Worm (Caenorhabditis elegans): Measurements from ENCODE around the gene nhr-126.

Gene nhr-126

ce11 chrV:2228781-2229180 lies at the start of gene nhr-126:
TSS of gene nhr-126 (plus strand) at chrV:2229081.
- TF ChIP-seq ceh-43 (GFP tag; optimal IDR thresholded peaks at IDR 0.05): no peak
- no peak for TF ChIP-seq blmp-1 (tag; optimal IDR thresholded peaks at IDR 0.05)
- no peak for TF ChIP-seq zip-8 (tag; optimal IDR thresholded peaks at IDR 0.05)
- TF ChIP-seq cnd-1 (tag; optimal IDR thresholded peaks at IDR 0.05): no peak
- no peak for TF ChIP-seq M03D4.4 (tag; optimal IDR thresholded peaks at IDR 0.05)
- no peak for TF ChIP-seq sem-2 (GFP tag; optimal IDR thresholded peaks at IDR 0.05)
- TF ChIP-seq nhr-12 (tag; optimal IDR thresholded peaks at IDR 0.05): no peak
- no peak for TF ChIP-seq ces-1 (GFP tag; optimal IDR thresholded peaks at IDR 0.05)
- no peak for TF ChIP-seq sptf-1 (tag; optimal IDR thresholded peaks at IDR 0.05)
- TF ChIP-seq ham-2 (GFP tag; optimal IDR thresholded peaks at IDR 0.05): no peak
- TF ChIP-seq hlh-1 (tag; optimal IDR thresholded peaks at IDR 0.05): no peak
- TF ChIP-seq elt-1 (tag; optimal IDR thresholded peaks at IDR 0.05; ENCODE audit: borderline replicate concordance, insufficient read depth): no peak
- TF ChIP-seq ceh-39 (tag; optimal IDR thresholded peaks at IDR 0.05): no peak
- no peak for TF ChIP-seq unc-62 (GFP tag; optimal IDR thresholded peaks at IDR 0.05)
- no peak for TF ChIP-seq drap-1 (GFP tag; optimal IDR thresholded peaks at IDR 0.05)
- TF ChIP-seq lin-13 (tag; optimal IDR thresholded peaks at IDR 0.05): no peak
- TF ChIP-seq ceh-83 (GFP tag; optimal IDR thresholded peaks at IDR 0.05): no peak
- no peak for TF ChIP-seq pha-4 (tag; optimal IDR thresholded peaks at IDR 0.05)
- TF ChIP-seq lin-32 (GFP tag; optimal IDR thresholded peaks at IDR 0.05): no peak

ce11 chrV:2179214-2179613 lies 49.7 kb upstream of the nhr-126 start, which contains the start of gene cyp-33C1:
TSS of gene cyp-33C1 (plus strand) at chrV:2179514.
- TF ChIP-seq lsy-2 (tag; optimal IDR thresholded peaks at IDR 0.05) (no peak), ces-1 (GFP tag; optimal IDR thresholded peaks at IDR 0.05) (no peak), lin-13 (tag; optimal IDR thresholded peaks at IDR 0.05) (no peak), lin-32 (GFP tag; optimal IDR thresholded peaks at IDR 0.05) (no peak)

- TF ChIP-seq unc-39 (tag; optimal IDR thresholded peaks at IDR 0.05) (no peak), ceh-43 (GFP tag; optimal IDR thresholded peaks at IDR 0.05) (no peak), ceh-39 (tag; optimal IDR thresholded peaks at IDR 0.05) (no peak), mls-2 (tag; optimal IDR thresholded peaks at IDR 0.05) (no peak), nhr-237 (tag; optimal IDR thresholded peaks at IDR 0.05) (no peak)
These were observed 47.1 kb upstream of the nhr-126 start, which contains the start of gene srbc-16 for ce11 chrV:2181738-2182137. TSS of gene srbc-16 (plus strand) at chrV:2182038.

ce11 chrV:2183162-2183561 lies 45.7 kb upstream of the nhr-126 start, which contains the start of gene cyp-33C2:
TSS of gene cyp-33C2 (plus strand) at chrV:2183488.
- TF ChIP-seq ceh-83 (GFP tag; optimal IDR thresholded peaks at IDR 0.05) (no peak), lin-13 (tag; optimal IDR thresholded peaks at IDR 0.05) (no peak)

ce11 chrV:2185486-2185885 lies 43.4 kb upstream of the nhr-126 start:
- TF ChIP-seq flh-1 (GFP tag; optimal IDR thresholded peaks at IDR 0.05): no peak
- no peak for TF ChIP-seq mab-5 (tag; optimal IDR thresholded peaks at IDR 0.05)
- no peak for TF ChIP-seq pha-4 (tag; optimal IDR thresholded peaks at IDR 0.05)

ce11 chrV:2187864-2188345 lies 41.0 kb upstream of the nhr-126 start, which contains the start of gene Y5H2B.3:
TSS of gene Y5H2B.3 (plus strand) at chrV:2188295.
- TF ChIP-seq nhr-76 (tag; optimal IDR thresholded peaks at IDR 0.05): no peak
- no peak for TF ChIP-seq ztf-11 (tag; optimal IDR thresholded peaks at IDR 0.05)
- no peak for TF ChIP-seq lin-13 (tag; optimal IDR thresholded peaks at IDR 0.05)
- TF ChIP-seq blmp-1 (tag; optimal IDR thresholded peaks at IDR 0.05): no peak
- TF ChIP-seq ceh-39 (tag; optimal IDR thresholded peaks at IDR 0.05): no peak
- no peak for TF ChIP-seq mls-2 (tag; optimal IDR thresholded peaks at IDR 0.05)
- no peak for TF ChIP-seq ceh-43 (GFP tag; optimal IDR thresholded peaks at IDR 0.05)
- TF ChIP-seq zip-8 (tag; optimal IDR thresholded peaks at IDR 0.05): no peak
- no peak for TF ChIP-seq nhr-2 (tag; optimal IDR thresholded peaks at IDR 0.05)
- TF ChIP-seq snpc-4 (tag; optimal IDR thresholded peaks at IDR 0.05): no peak
- TF ChIP-seq hlh-1 (tag; optimal IDR thresholded peaks at IDR 0.05): no peak
- TF ChIP-seq unc-120 (tag; optimal IDR thresholded peaks at IDR 0.05; ENCODE audit: poor library complexity, severe bottlenecking): no peak
- no peak for TF ChIP-seq pha-4 (tag; optimal IDR thresholded peaks at IDR 0.05)
- no peak for TF ChIP-seq drap-1 (GFP tag; optimal IDR thresholded peaks at IDR 0.05)
- no peak for TF ChIP-seq ceh-83 (GFP tag; optimal IDR thresholded peaks at IDR 0.05)
